Fruit fly (Drosophila melanogaster) whole organism, pupa: ENCODE results near the gene CG34112.

ENCODE experiments used
- CG12605 ChIP-seq: fragments of 200-800 bp; sonication (Bioruptor generic); IDR thresholded peaks from 2 replicates; pipeline ENCODE4 v1.3.6; 2022; ENCODE audit warnings: missing biosample characterization, missing genetic modification characterization
- CG14655 ChIP-seq: fragments of 200-800 bp; sonication (Bioruptor generic); optimal IDR thresholded peaks from 3 replicates; lab custom pipeline; 2017; ENCODE audit warnings: mild to moderate bottlenecking, missing biosample characterization, missing genetic modification reagents, missing genetic modification characterization
- CG15710 ChIP-seq: fragments of 200-800 bp; sonication (Bioruptor generic); optimal IDR thresholded peaks from 2 replicates; lab custom pipeline; 2018; ENCODE audit warnings: missing biosample characterization, mild to moderate bottlenecking, missing genetic modification characterization, moderate library complexity
- CG34367 ChIP-seq: fragments of 200-800 bp; sonication (Bioruptor generic); optimal IDR thresholded peaks from 2 replicates; lab custom pipeline; 2018; ENCODE audit warnings: missing biosample characterization, mild to moderate bottlenecking, missing genetic modification characterization
- CG4496 ChIP-seq: fragments of 200-800 bp; sonication (Bioruptor generic); IDR thresholded peaks from 3 replicates; pipeline ENCODE4 v1.3.6; 2022; ENCODE audit warnings: missing biosample characterization, missing genetic modification characterization
- CG8159 ChIP-seq: fragments of 200-800 bp; sonication (Bioruptor generic); optimal IDR thresholded peaks from 3 replicates; lab custom pipeline; 2018; ENCODE audit warnings: missing biosample characterization, mild to moderate bottlenecking, missing genetic modification characterization, moderate library complexity
- CG9948 ChIP-seq: fragments of 200-800 bp; sonication (Bioruptor generic); optimal IDR thresholded peaks from 2 replicates; lab custom pipeline; 2018; ENCODE audit warnings: missing biosample characterization, mild to moderate bottlenecking, missing genetic modification characterization, moderate library complexity
- D1 ChIP-seq: fragments of 200-800 bp; sonication (Bioruptor generic); optimal IDR thresholded peaks from 2 replicates; lab custom pipeline; 2018; ENCODE audit warnings: missing biosample characterization, mild to moderate bottlenecking, missing genetic modification characterization, moderate library complexity
- EcR ChIP-seq: fragments of 200-800 bp; sonication (Bioruptor generic); optimal IDR thresholded peaks from 3 replicates; lab custom pipeline; 2019; ENCODE audit warnings: missing biosample characterization, missing genetic modification characterization, mild to moderate bottlenecking, moderate library complexity, missing genetic modification reagents
- Ets98B ChIP-seq: fragments of 200-800 bp; sonication (Bioruptor generic); IDR thresholded peaks from 2 replicates; pipeline ENCODE4 v1.3.6; 2022; ENCODE audit warnings: missing biosample characterization, missing genetic modification characterization
- Pif1A ChIP-seq: fragments of 200-800 bp; sonication (Bioruptor generic); optimal IDR thresholded peaks from 3 replicates; lab custom pipeline; 2016; ENCODE audit warnings: missing biosample characterization, missing genetic modification characterization
- Pif1B ChIP-seq: fragments of 200-800 bp; sonication (Bioruptor generic); optimal IDR thresholded peaks from 3 replicates; lab custom pipeline; 2016; ENCODE audit warnings: missing biosample characterization, missing genetic modification characterization
- gl ChIP-seq: fragments of 200-800 bp; sonication (Bioruptor generic); optimal IDR thresholded peaks from 2 replicates; lab custom pipeline; 2018; ENCODE audit warnings: missing biosample characterization, mild to moderate bottlenecking, missing genetic modification characterization
- rn ChIP-seq: fragments of 200-800 bp; sonication (Bioruptor generic); IDR thresholded peaks from 2 replicates; pipeline ENCODE4 v1.3.6; 2022; ENCODE audit warnings: missing biosample characterization, missing genetic modification characterization

dm6 chr3R:4419482-4419881 lies 25.4 kb upstream of the CG34112 start, which contains the start of gene CG32944:
- TF ChIP-seq CG34367 (tag; lab: Kevin White, UChicago) (no peak), EcR (GFP tag; lab: Kevin White, UChicago) (no peak), CG15710 (tag; lab: Kevin White, UChicago) (no peak), CG14655 (GFP tag; lab: Kevin White, UChicago) (no peak), Ets98B (no peak), CG4496 (GFP tag; lab: Robert Waterston, UW) (no peak), CG9948 (tag; lab: Kevin White, UChicago) (no peak), rn (no peak), Pif1B (no peak), gl (tag; lab: Kevin White, UChicago) (no peak), Pif1A (GFP tag; lab: Kevin White, UChicago) (no peak), CG8159 (tag; lab: Kevin White, UChicago) (no peak), D1 (tag; lab: Kevin White, UChicago) (no peak), CG12605 (GFP tag; lab: Robert Waterston, UW) (no peak)
